Worm (Caenorhabditis elegans) whole organism, mixed stage, embryonic: Measurements from ENCODE around the gene hpo-7.

Experiments used
- ceh-39 ChIP-seq: fragments of 150-350 bp; optimal IDR thresholded peaks from 2 replicates; lab custom pipeline; 2014; ENCODE audit warnings: missing biosample characterization, missing genetic modification characterization
- nhr-12 ChIP-seq: fragments of 150-350 bp; optimal IDR thresholded peaks from 2 replicates; lab custom pipeline; 2014; ENCODE audit warnings: missing biosample characterization, missing genetic modification characterization
- nhr-2 ChIP-seq: fragments of 150-350 bp; optimal IDR thresholded peaks from 2 replicates; lab custom pipeline; 2014; ENCODE audit warnings: missing biosample characterization, missing genetic modification characterization
- nhr-237 ChIP-seq: fragments of 150-350 bp; optimal IDR thresholded peaks from 2 replicates; lab custom pipeline; 2014; ENCODE audit warnings: missing biosample characterization, missing genetic modification characterization
- nhr-76 ChIP-seq: sonication (generic microtip); optimal IDR thresholded peaks from 2 replicates; lab custom pipeline; 2017; ENCODE audit warnings: missing biosample characterization, missing genetic modification characterization
- snpc-4 ChIP-seq: fragments of 150-350 bp; optimal IDR thresholded peaks from 2 replicates; lab custom pipeline; 2014; ENCODE audit warnings: missing biosample characterization, missing genetic modification characterization

- no peak for TF ChIP-seq nhr-237 (tag; lab: Kevin White, UChicago)
- no peak for TF ChIP-seq snpc-4
- no peak for TF ChIP-seq nhr-12 (tag; lab: Kevin White, UChicago)
- TF ChIP-seq nhr-76 (tag; lab: Kevin White, UChicago): no peak
- TF ChIP-seq ceh-39 (tag; lab: Kevin White, UChicago): no peak
- no peak for TF ChIP-seq nhr-2 (tag; lab: Kevin White, UChicago)
Measured at ce11 chrII:2091972-2092371, 43.5 kb downstream of the hpo-7 start, which contains the start of gene T16A1.10.
